Worm (Caenorhabditis elegans) whole organism, L1 larva: ENCODE measurements around the gene ins-6.

ENCODE experiments used
- blmp-1 ChIP-seq: fragments of 150-350 bp; optimal IDR thresholded peaks from 2 replicates; lab custom pipeline; 2014; ENCODE audit warnings: missing biosample characterization, missing genetic modification characterization
- lin-13 ChIP-seq: fragments of 150-350 bp; optimal IDR thresholded peaks from 2 replicates; lab custom pipeline; 2014; ENCODE audit warnings: missing biosample characterization, missing genetic modification reagents, missing genetic modification characterization
- lin-15B ChIP-seq: fragments of 150-350 bp; sonication (generic microtip); optimal IDR thresholded peaks from 3 replicates; lab custom pipeline; 2014; ENCODE audit warnings: missing biosample characterization, missing genetic modification characterization
- lir-3 ChIP-seq: sonication (generic microtip); optimal IDR thresholded peaks from 2 replicates; lab custom pipeline; 2016; ENCODE audit warnings: mild to moderate bottlenecking, missing genetic modification characterization, moderate library complexity, missing compliant biosample characterization; ENCODE audit not compliant: poor library complexity
- nhr-12 ChIP-seq: sonication (generic microtip); optimal IDR thresholded peaks from 2 replicates; lab custom pipeline; 2017; ENCODE audit warnings: missing biosample characterization, missing genetic modification characterization
- nhr-47 ChIP-seq: sonication (generic microtip); optimal IDR thresholded peaks from 2 replicates; lab custom pipeline; 2016; ENCODE audit warnings: mild to moderate bottlenecking, missing genetic modification characterization, moderate library complexity, missing compliant biosample characterization
- nhr-85 ChIP-seq: sonication (generic microtip); peaks from one replicate; lab custom pipeline; 2016; ENCODE audit warnings: missing genetic modification characterization, inconsistent platforms, missing compliant biosample characterization
- nhr-90 ChIP-seq: sonication (generic microtip); optimal IDR thresholded peaks from 2 replicates; lab custom pipeline; 2016; ENCODE audit warnings: mild to moderate bottlenecking, missing genetic modification characterization, missing compliant biosample characterization; ENCODE audit not compliant: poor library complexity
- unc-86 ChIP-seq: sonication (generic microtip); optimal IDR thresholded peaks from 2 replicates; lab custom pipeline; 2016; ENCODE audit warnings: missing genetic modification characterization, missing compliant biosample characterization
- xbp-1 ChIP-seq: sonication (generic microtip); optimal IDR thresholded peaks from 2 replicates; lab custom pipeline; 2016; ENCODE audit warnings: missing genetic modification characterization, missing compliant biosample characterization

- TF ChIP-seq unc-86 (tag; lab: Kevin White, UChicago) (no peak), nhr-90 (tag; lab: Kevin White, UChicago) (no peak), nhr-85 (no peak), nhr-12 (tag; lab: Kevin White, UChicago) (no peak), lir-3 (tag; lab: Kevin White, UChicago) (no peak), lin-13 (GFP tag; lab: Kevin White, UChicago) (no peak), xbp-1 (tag; lab: Kevin White, UChicago) (no peak), nhr-47 (tag; lab: Kevin White, UChicago) (no peak), blmp-1 (no peak), lin-15B (no peak)
Observed at ce11 chrII:5951745-5952144, 48.5 kb upstream of the ins-6 start.
